Worm (Caenorhabditis elegans) whole organism, late embryonic: Measurements from ENCODE around the gene nhr-212.

ENCODE experiments used
- ama-1 ChIP-seq: fragments of 150-350 bp; optimal IDR thresholded peaks from 2 replicates; lab custom pipeline; 2014
- dve-1 ChIP-seq: sonication (generic microtip); optimal IDR thresholded peaks from 2 replicates; lab custom pipeline; 2017; ENCODE audit warnings: antibody characterized with exemption, mild to moderate bottlenecking, missing genetic modification characterization, missing compliant biosample characterization
- elt-4 ChIP-seq: sonication (generic microtip); optimal IDR thresholded peaks from 2 replicates; lab custom pipeline; 2016; ENCODE audit warnings: missing genetic modification characterization, missing compliant biosample characterization
- hlh-13 ChIP-seq: fragments of 200-800 bp; sonication (Bioruptor generic); optimal IDR thresholded peaks from 2 replicates; lab custom pipeline; 2018; ENCODE audit warnings: mild to moderate bottlenecking, missing genetic modification characterization, missing compliant biosample characterization
- hlh-15 ChIP-seq: sonication (generic microtip); optimal IDR thresholded peaks from 2 replicates; lab custom pipeline; 2016; ENCODE audit warnings: missing genetic modification characterization, missing compliant biosample characterization
- nfya-1 ChIP-seq: sonication (generic microtip); optimal IDR thresholded peaks from 2 replicates; lab custom pipeline; 2017; ENCODE audit warnings: missing genetic modification characterization, mild to moderate bottlenecking, missing compliant biosample characterization, antibody characterized with exemption, moderate library complexity
- nhr-232 ChIP-seq: sonication (generic microtip); optimal IDR thresholded peaks from 2 replicates; lab custom pipeline; 2016; ENCODE audit warnings: missing genetic modification characterization, missing compliant biosample characterization

- no peak for TF ChIP-seq dve-1
- no peak for TF ChIP-seq nfya-1 (tag; lab: Kevin White, UChicago)
- no peak for TF ChIP-seq nhr-232 (tag; lab: Kevin White, UChicago)
- TF ChIP-seq hlh-13 (GFP tag; lab: Kevin White, UChicago): no peak
- TF ChIP-seq hlh-15 (tag; lab: Kevin White, UChicago): no peak
- TF ChIP-seq elt-4 (tag; lab: Kevin White, UChicago): no peak
- TF ChIP-seq ama-1 (lab: Kevin White, UChicago): no peak
These were observed 27.8 kb downstream of the nhr-212 start, which contains the start of gene srh-37 for ce11 chrV:512420-512819.
